Fruit fly (Drosophila melanogaster) Kc167 (cell line): ENCODE results near the gene EMC3.

Experiments
- Sin3A ChIP-seq: fragments of >200 bp; optimal IDR thresholded peaks from 2 replicates; lab custom pipeline; 2018; ENCODE audit warnings: missing external identifiers
- h ChIP-seq: fragments of >200 bp; optimal IDR thresholded peaks from 3 replicates; lab custom pipeline; 2018; ENCODE audit warnings: missing external identifiers
- insv ChIP-seq: fragments of >200 bp; optimal IDR thresholded peaks from 3 replicates; lab custom pipeline; 2018; ENCODE audit warnings: missing external identifiers
- psq ChIP-seq: fragments of >200 bp; optimal IDR thresholded peaks from 2 replicates; lab custom pipeline; 2017; ENCODE audit warnings: missing external identifiers
- ttk ChIP-seq: sonication (Bioruptor generic); optimal IDR thresholded peaks from 2 replicates; lab custom pipeline; 2017; ENCODE audit warnings: missing external identifiers

- TF ChIP-seq ttk (lab: Kevin White, UChicago) (no peak), insv (lab: Kevin White, UChicago) (no peak), h (lab: Kevin White, UChicago) (no peak), psq (no peak), Sin3A (lab: Kevin White, UChicago) (no peak)
Observed at dm6 chr2L:10697992-10698391, 34.2 kb downstream of the EMC3 start, which contains the start of gene CG7300.
